Worm (Caenorhabditis elegans): Measurements from ENCODE around the gene D2096.10.
A peak's percentile ranks its signal among the peaks of the same experiment; 100 is the strongest.

- no peak for TF ChIP-seq tag-97 (GFP tag; IDR thresholded peaks at IDR 0.05)
- no peak for TF ChIP-seq lin-15B (tag; optimal IDR thresholded peaks at IDR 0.05)
- TF ChIP-seq attf-4 (tag; optimal IDR thresholded peaks at IDR 0.05) = no peak
- no peak for TF ChIP-seq spr-1 (tag; optimal IDR thresholded peaks at IDR 0.05)
- TF ChIP-seq ZK546.5 (tag; optimal IDR thresholded peaks at IDR 0.05) = no peak
- TF ChIP-seq unc-39 (tag; optimal IDR thresholded peaks at IDR 0.05) = no peak
- no peak for TF ChIP-seq skn-1 (tag; optimal IDR thresholded peaks at IDR 0.05)
- no peak for TF ChIP-seq pha-4 (GFP tag; IDR thresholded peaks at IDR 0.05)
- TF ChIP-seq pha-4 (tag; optimal IDR thresholded peaks at IDR 0.05) = peak; percentile 29
Measured at ce11 chrIV:8359716-8360407, 29.2 kb downstream of the D2096.10 start, which contains the start of gene D2096.5.

Data from whole organism, L4 larva.